Fruit fly (Drosophila melanogaster): Measurements from ENCODE around the gene CG13065.

CG13065 gene

DNA sequence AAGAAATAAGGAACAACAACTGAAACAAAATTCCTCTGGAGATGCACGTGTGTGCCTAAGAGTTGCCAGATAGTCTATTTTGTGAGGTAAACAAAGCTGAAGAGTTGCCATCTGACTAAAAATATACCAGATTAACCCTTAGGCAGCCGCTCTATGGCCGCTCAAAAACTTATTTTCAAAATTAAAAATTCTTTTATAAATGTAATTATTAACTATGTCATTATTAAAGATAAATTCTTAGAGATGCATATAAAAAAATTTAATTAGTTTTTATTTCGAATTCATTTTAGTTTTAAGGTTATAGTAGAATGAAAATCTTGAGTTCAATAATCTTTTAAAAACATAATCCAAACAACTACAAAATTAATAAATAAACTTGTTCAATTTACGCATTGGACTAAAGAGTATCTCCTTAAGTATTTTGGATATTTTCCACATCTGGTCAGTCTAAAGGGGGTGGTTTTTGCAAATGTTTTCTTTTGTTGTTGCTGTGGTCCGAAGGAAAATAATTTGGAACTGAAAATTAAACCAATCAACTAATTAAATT lies 48.5 kb upstream of the CG13065 start, which contains the start of gene Tmx3 (continued):
- TF ChIP-seq nerfin-2 (GFP tag; IDR thresholded peaks at IDR 0.05; ENCODE audit: partially characterized antibody): no peak
- peak; percentile 84 for TF ChIP-seq CG10267 (tag; optimal IDR thresholded peaks at IDR 0.05)
- peak; percentile 57 for TF ChIP-seq ems (GFP tag; optimal IDR thresholded peaks at IDR 0.05)
- TF ChIP-seq danr (GFP tag; IDR thresholded peaks at IDR 0.05): peak; percentile 77
- peak; percentile 84 for TF ChIP-seq CG8388 (GFP tag; optimal IDR thresholded peaks at IDR 0.05)
- peak; percentile 35 for TF ChIP-seq CG8089 (GFP tag; optimal IDR thresholded peaks at IDR 0.05)
- TF ChIP-seq CG10274 (GFP tag; optimal IDR thresholded peaks at IDR 0.05): no peak
- TF ChIP-seq CG6813 (GFP tag; optimal IDR thresholded peaks at IDR 0.05): peak; percentile 46
- TF ChIP-seq wek (GFP tag; optimal IDR thresholded peaks at IDR 0.05): no peak
- peak; percentile 42 for TF ChIP-seq GATAe (GFP tag; conservative IDR thresholded peaks at IDR 0.05)
- TF ChIP-seq pum (GFP tag; optimal IDR thresholded peaks at IDR 0.05): peak; percentile 55
- no peak for TF ChIP-seq Neu2 (GFP tag; optimal IDR thresholded peaks at IDR 0.05; ENCODE audit: borderline replicate concordance)
- peak; percentile 55 for TF ChIP-seq pnt (GFP tag; optimal IDR thresholded peaks at IDR 0.05)
- TF ChIP-seq CG32532 (GFP tag; IDR thresholded peaks at IDR 0.05): peak; percentile 96
- TF ChIP-seq CG15269 (tag; optimal IDR thresholded peaks at IDR 0.05): peak; percentile 90
- no peak for TF ChIP-seq NK7.1 (GFP tag; optimal IDR thresholded peaks at IDR 0.05)
- no peak for TF ChIP-seq CkIIα-i1 (GFP tag; IDR thresholded peaks at IDR 0.05)
- TF ChIP-seq MESR4 (GFP tag; optimal IDR thresholded peaks at IDR 0.05): no peak
- peak; percentile 92 for TF ChIP-seq sens (GFP tag)
- TF ChIP-seq CG14050 (GFP tag; IDR thresholded peaks at IDR 0.05): peak; percentile 78
- TF ChIP-seq vfl (GFP tag; optimal IDR thresholded peaks at IDR 0.05): peak; percentile 49
- TF ChIP-seq Lim3 (GFP tag; IDR thresholded peaks at IDR 0.05): 0 out of 2 replicates have a peak, but pooled peaks have one; percentile 32
- TF ChIP-seq Oaz (GFP tag; IDR thresholded peaks at IDR 0.05): peak; percentile 76
- TF ChIP-seq CG8359 (GFP tag; optimal IDR thresholded peaks at IDR 0.05; ENCODE audit: borderline replicate concordance): no peak
- TF ChIP-seq CG11093 (GFP tag; IDR thresholded peaks at IDR 0.05): peak; percentile 85
- no peak for TF ChIP-seq CG42726 (GFP tag; IDR thresholded peaks at IDR 0.05; ENCODE audit: partially characterized antibody)
- peak; percentile 90 for TF ChIP-seq Abd-B (GFP tag; optimal IDR thresholded peaks at IDR 0.05)
- no peak for TF ChIP-seq h (optimal IDR thresholded peaks at IDR 0.05)
- TF ChIP-seq Doc3 (GFP tag; IDR thresholded peaks at IDR 0.05; ENCODE audit: partially characterized antibody): no peak
- peak; percentile 92 for TF ChIP-seq CG14014 (GFP tag; IDR thresholded peaks at IDR 0.05)
- TF ChIP-seq CG16779 (GFP tag; IDR thresholded peaks at IDR 0.05): peak; percentile 80
- peak; percentile 34 for TF ChIP-seq CG13296 (GFP tag; optimal IDR thresholded peaks at IDR 0.05)
- peak; percentile 29 for TF ChIP-seq CG31388 (GFP tag; optimal IDR thresholded peaks at IDR 0.05)
- no peak for TF ChIP-seq Hey (tag; optimal IDR thresholded peaks at IDR 0.05)
- no peak for TF ChIP-seq CG10565 (GFP tag; optimal IDR thresholded peaks at IDR 0.05)
- peak; percentile 92 for TF ChIP-seq CG6272 (GFP tag; IDR thresholded peaks at IDR 0.05)
- TF ChIP-seq CG30020 (tag; optimal IDR thresholded peaks at IDR 0.05): peak; percentile 76
- peak; percentile 26 for TF ChIP-seq Sry-δ (GFP tag; optimal IDR thresholded peaks at IDR 0.05)
- no peak for TF ChIP-seq CG34224 (GFP tag; IDR thresholded peaks at IDR 0.05; ENCODE audit: partially characterized antibody)
- peak; percentile 90 for TF ChIP-seq CG1602 (GFP tag; optimal IDR thresholded peaks at IDR 0.05)
- peak in 1 of 3 experiments; percentile 45 for TF ChIP-seq Stat92E (GFP tag; optimal IDR thresholded peaks at IDR 0.05)
- TF ChIP-seq scrt (GFP tag; optimal IDR thresholded peaks at IDR 0.05): peak; percentile 67
- TF ChIP-seq CG8290 (GFP tag; optimal IDR thresholded peaks at IDR 0.05): peak; percentile 83
- peak in 1 of 2 experiments; percentile 19 for TF ChIP-seq CG8290 (tag; optimal IDR thresholded peaks at IDR 0.05)
- peak; percentile 74 for TF ChIP-seq sens-2 (GFP tag; IDR thresholded peaks at IDR 0.05)
- peak; percentile 94 for TF ChIP-seq Med (GFP tag)
- no peak for TF ChIP-seq Doc2 (GFP tag; IDR thresholded peaks at IDR 0.05)
- TF ChIP-seq C15 (GFP tag; IDR thresholded peaks at IDR 0.05): peak; percentile 76; the same call in 2 of the 3 replicates
- peak; percentile 30 for TF ChIP-seq Asciz (GFP tag; optimal IDR thresholded peaks at IDR 0.05)
- TF ChIP-seq CG1233 (GFP tag; optimal IDR thresholded peaks at IDR 0.05): peak; percentile 85
